Worm (Caenorhabditis elegans) whole organism, mixed stage, embryonic: ENCODE results near the gene srw-121.

Source experiments
- M03D4.4 ChIP-seq: sonication (generic microtip); optimal IDR thresholded peaks from 2 replicates; lab custom pipeline; 2017; ENCODE audit warnings: mild to moderate bottlenecking, missing genetic modification characterization, missing compliant biosample characterization
- blmp-1 ChIP-seq: fragments of 150-350 bp; optimal IDR thresholded peaks from 2 replicates; lab custom pipeline; 2014; ENCODE audit warnings: missing biosample characterization, missing genetic modification characterization
- ceh-39 ChIP-seq: fragments of 150-350 bp; optimal IDR thresholded peaks from 2 replicates; lab custom pipeline; 2014; ENCODE audit warnings: missing biosample characterization, missing genetic modification characterization
- ceh-43 ChIP-seq: fragments of 200-800 bp; sonication (Bioruptor generic); optimal IDR thresholded peaks from 2 replicates; lab custom pipeline; 2018; ENCODE audit warnings: mild to moderate bottlenecking, missing genetic modification characterization, moderate library complexity, missing compliant biosample characterization
- ces-1 ChIP-seq: fragments of 150-350 bp; optimal IDR thresholded peaks from 2 replicates; lab custom pipeline; 2014; ENCODE audit warnings: missing biosample characterization, missing genetic modification reagents, missing genetic modification characterization
- cnd-1 ChIP-seq: fragments of 200-800 bp; sonication (Bioruptor generic); optimal IDR thresholded peaks from 2 replicates; lab custom pipeline; 2018; ENCODE audit warnings: mild to moderate bottlenecking, missing genetic modification characterization, missing compliant biosample characterization
- drap-1 ChIP-seq: fragments of 200-800 bp; sonication (Bioruptor generic); optimal IDR thresholded peaks from 3 replicates; lab custom pipeline; 2018; ENCODE audit warnings: mild to moderate bottlenecking, missing genetic modification characterization, missing compliant biosample characterization
- elt-1 ChIP-seq: sonication (generic microtip); optimal IDR thresholded peaks from 2 replicates; lab custom pipeline; 2017; ENCODE audit warnings: missing genetic modification characterization, mild to moderate bottlenecking, missing compliant biosample characterization, antibody characterized with exemption, moderate library complexity, borderline replicate concordance; ENCODE audit not compliant: insufficient read depth
- elt-3 ChIP-seq: fragments of 150-350 bp; optimal IDR thresholded peaks from 2 replicates; lab custom pipeline; 2014; ENCODE audit warnings: missing biosample characterization, missing genetic modification characterization
- flh-1 ChIP-seq: fragments of 200-800 bp; sonication (Bioruptor generic); optimal IDR thresholded peaks from 2 replicates; lab custom pipeline; 2018; ENCODE audit warnings: mild to moderate bottlenecking, missing genetic modification characterization, moderate library complexity, missing compliant biosample characterization
- ham-2 ChIP-seq: fragments of 200-800 bp; sonication (Bioruptor generic); optimal IDR thresholded peaks from 2 replicates; lab custom pipeline; 2018; ENCODE audit warnings: mild to moderate bottlenecking, missing genetic modification characterization, missing compliant biosample characterization
- hlh-1 ChIP-seq: fragments of 150-350 bp; optimal IDR thresholded peaks from 2 replicates; lab custom pipeline; 2014; ENCODE audit warnings: missing biosample characterization, missing genetic modification reagents, missing genetic modification characterization
- lin-13 ChIP-seq: fragments of 150-350 bp; optimal IDR thresholded peaks from 2 replicates; lab custom pipeline; 2014; ENCODE audit warnings: missing biosample characterization, missing genetic modification characterization
- lin-32 ChIP-seq: fragments of 200-800 bp; sonication (Bioruptor generic); optimal IDR thresholded peaks from 2 replicates; lab custom pipeline; 2018; ENCODE audit warnings: mild to moderate bottlenecking, missing genetic modification characterization, missing compliant biosample characterization
- mab-5 ChIP-seq: fragments of 150-350 bp; optimal IDR thresholded peaks from 2 replicates; lab custom pipeline; 2014; ENCODE audit warnings: missing biosample characterization, missing genetic modification characterization
- mep-1 ChIP-seq: fragments of 150-350 bp; optimal IDR thresholded peaks from 2 replicates; lab custom pipeline; 2017; ENCODE audit warnings: missing biosample characterization, missing genetic modification reagents, missing genetic modification characterization, inconsistent platforms
- mls-2 ChIP-seq: sonication (generic microtip); optimal IDR thresholded peaks from 2 replicates; lab custom pipeline; 2016; ENCODE audit warnings: mild to moderate bottlenecking, missing genetic modification characterization, moderate library complexity, missing compliant biosample characterization
- nhr-12 ChIP-seq: fragments of 150-350 bp; optimal IDR thresholded peaks from 2 replicates; lab custom pipeline; 2014; ENCODE audit warnings: missing biosample characterization, missing genetic modification characterization
- nhr-2 ChIP-seq: fragments of 150-350 bp; optimal IDR thresholded peaks from 2 replicates; lab custom pipeline; 2014; ENCODE audit warnings: missing biosample characterization, missing genetic modification characterization
- nhr-237 ChIP-seq: fragments of 150-350 bp; optimal IDR thresholded peaks from 2 replicates; lab custom pipeline; 2014; ENCODE audit warnings: missing biosample characterization, missing genetic modification characterization
- nhr-28 ChIP-seq: fragments of 150-350 bp; optimal IDR thresholded peaks from 2 replicates; lab custom pipeline; 2014; ENCODE audit warnings: missing biosample characterization, missing genetic modification characterization
- nhr-76 ChIP-seq: sonication (generic microtip); optimal IDR thresholded peaks from 2 replicates; lab custom pipeline; 2017; ENCODE audit warnings: missing biosample characterization, missing genetic modification characterization
- sem-2 ChIP-seq: fragments of 200-800 bp; sonication (Bioruptor generic); optimal IDR thresholded peaks from 2 replicates; lab custom pipeline; 2018; ENCODE audit warnings: mild to moderate bottlenecking, missing genetic modification characterization, missing compliant biosample characterization
- snpc-4 ChIP-seq: fragments of 150-350 bp; optimal IDR thresholded peaks from 2 replicates; lab custom pipeline; 2014; ENCODE audit warnings: missing biosample characterization, missing genetic modification characterization
- sptf-1 ChIP-seq: sonication (generic microtip); optimal IDR thresholded peaks from 2 replicates; lab custom pipeline; 2017; ENCODE audit warnings: mild to moderate bottlenecking, missing genetic modification characterization, moderate library complexity, missing compliant biosample characterization
- tbx-8 ChIP-seq: fragments of 200-800 bp; sonication (Bioruptor generic); optimal IDR thresholded peaks from 2 replicates; lab custom pipeline; 2018; ENCODE audit warnings: mild to moderate bottlenecking, missing genetic modification characterization, moderate library complexity, missing compliant biosample characterization
- unc-120 ChIP-seq: sonication (generic microtip); optimal IDR thresholded peaks from 2 replicates; lab custom pipeline; 2017; ENCODE audit warnings: missing genetic modification characterization, missing compliant biosample characterization; ENCODE audit not compliant: poor library complexity, severe bottlenecking
- unc-39 ChIP-seq: fragments of 150-350 bp; optimal IDR thresholded peaks from 2 replicates; lab custom pipeline; 2014; ENCODE audit warnings: missing biosample characterization, missing genetic modification characterization
- unc-62 ChIP-seq: fragments of 150-350 bp; optimal IDR thresholded peaks from 2 replicates; lab custom pipeline; 2014; ENCODE audit warnings: missing biosample characterization, missing genetic modification reagents, missing genetic modification characterization
- zip-8 ChIP-seq: fragments of 150-350 bp; optimal IDR thresholded peaks from 2 replicates; lab custom pipeline; 2014; ENCODE audit warnings: missing biosample characterization, missing genetic modification characterization
- ztf-11 ChIP-seq: fragments of 150-350 bp; optimal IDR thresholded peaks from 2 replicates; lab custom pipeline; 2014; ENCODE audit warnings: missing biosample characterization, missing genetic modification characterization

The srw-121 gene

ce11 chrV:2991485-2991884 is at the start of gene srw-121:
Gene srw-121, minus strand, starts transcription at chrV:2991585.
- TF ChIP-seq zip-8 (tag; lab: Kevin White, UChicago) (no peak), hlh-1 (tag; lab: Kevin White, UChicago) (no peak), ztf-11 (tag; lab: Kevin White, UChicago) (no peak), nhr-76 (tag; lab: Kevin White, UChicago) (no peak), nhr-2 (tag; lab: Kevin White, UChicago) (no peak), mab-5 (tag; lab: Kevin White, UChicago) (no peak), lin-13 (no peak)

- TF ChIP-seq unc-120 (tag; lab: Kevin White, UChicago): no peak
- no peak for TF ChIP-seq lin-32 (GFP tag; lab: Kevin White, UChicago)
- TF ChIP-seq mls-2 (tag; lab: Kevin White, UChicago): no peak
- TF ChIP-seq tbx-8 (GFP tag; lab: Kevin White, UChicago): no peak
- no peak for TF ChIP-seq zip-8 (tag; lab: Kevin White, UChicago)
- no peak for TF ChIP-seq elt-1 (tag; lab: Kevin White, UChicago)
- no peak for TF ChIP-seq ces-1
- TF ChIP-seq M03D4.4 (tag; lab: Kevin White, UChicago): no peak
- TF ChIP-seq drap-1 (GFP tag; lab: Kevin White, UChicago): no peak
- no peak for TF ChIP-seq nhr-28 (tag; lab: Kevin White, UChicago)
- TF ChIP-seq unc-39: no peak
- TF ChIP-seq mab-5 (tag; lab: Kevin White, UChicago): no peak
- TF ChIP-seq nhr-12 (tag; lab: Kevin White, UChicago): no peak
- TF ChIP-seq ceh-39: no peak
- no peak for TF ChIP-seq blmp-1 (tag; lab: Kevin White, UChicago)
- no peak for TF ChIP-seq nhr-237 (tag; lab: Kevin White, UChicago)
- no peak for TF ChIP-seq elt-3 (tag; lab: Kevin White, UChicago)
- no peak for TF ChIP-seq flh-1 (GFP tag; lab: Kevin White, UChicago)
- TF ChIP-seq nhr-2 (tag; lab: Kevin White, UChicago): no peak
Measured at ce11 chrV:3040930-3041329, 49.5 kb upstream of the srw-121 start.

ce11 chrV:3039282-3039681 is 47.9 kb upstream of the srw-121 start, which contains the start of gene chpf-2:
Gene chpf-2, minus strand, starts transcription at chrV:3039382.
- TF ChIP-seq elt-1 (tag; lab: Kevin White, UChicago): no peak
- TF ChIP-seq unc-62 (GFP tag; lab: Kevin White, UChicago): no peak
- TF ChIP-seq sem-2: no peak
- TF ChIP-seq sptf-1 (tag; lab: Kevin White, UChicago): no peak
- no peak for TF ChIP-seq elt-3 (tag; lab: Kevin White, UChicago)
- no peak for TF ChIP-seq unc-39

ce11 chrV:3038058-3038457 is 46.7 kb upstream of the srw-121 start:
- TF ChIP-seq unc-39 (no peak), ceh-43 (GFP tag; lab: Kevin White, UChicago) (no peak), mep-1 (no peak), nhr-12 (tag; lab: Kevin White, UChicago) (no peak), zip-8 (tag; lab: Kevin White, UChicago) (no peak), flh-1 (GFP tag; lab: Kevin White, UChicago) (no peak), cnd-1 (tag; lab: Kevin White, UChicago) (no peak), ces-1 (no peak), lin-13 (no peak), M03D4.4 (tag; lab: Kevin White, UChicago) (no peak), snpc-4 (no peak), ham-2 (GFP tag; lab: Kevin White, UChicago) (no peak), tbx-8 (GFP tag; lab: Kevin White, UChicago) (no peak), mls-2 (tag; lab: Kevin White, UChicago) (no peak), unc-62 (GFP tag; lab: Kevin White, UChicago) (no peak), nhr-76 (tag; lab: Kevin White, UChicago) (no peak), nhr-237 (tag; lab: Kevin White, UChicago) (no peak)

ce11 chrV:3034236-3034635 is 42.9 kb upstream of the srw-121 start, which contains the start of gene srw-8:
Gene srw-8, minus strand, starts transcription at chrV:3034336.
- no peak for TF ChIP-seq unc-62 (GFP tag; lab: Kevin White, UChicago)
